Fruit fly (Drosophila melanogaster) whole organism, embryonic: ENCODE measurements around the gene CG42671.

Source experiments
- CG10267 ChIP-seq: fragments of 200-800 bp; sonication (Bioruptor generic); optimal IDR thresholded peaks from 2 replicates; lab custom pipeline; 2018; ENCODE audit warnings: missing biosample characterization, mild to moderate bottlenecking, missing genetic modification characterization, moderate library complexity
- CG10979 ChIP-seq: fragments of 200-800 bp; sonication (Bioruptor generic); optimal IDR thresholded peaks from 2 replicates; lab custom pipeline; 2018; ENCODE audit warnings: missing biosample characterization, mild to moderate bottlenecking, missing genetic modification characterization, moderate library complexity
- CG12071 ChIP-seq: fragments of 200-800 bp; sonication (Bioruptor generic); optimal IDR thresholded peaks from 3 replicates; lab custom pipeline; 2018; ENCODE audit warnings: missing biosample characterization, mild to moderate bottlenecking, missing genetic modification characterization
- CG12155 ChIP-seq: fragments of 200-800 bp; sonication (Bioruptor generic); optimal IDR thresholded peaks from 3 replicates; lab custom pipeline; 2016; ENCODE audit warnings: missing biosample characterization, missing genetic modification characterization
- CG14667 ChIP-seq: fragments of 200-800 bp; sonication (Bioruptor generic); IDR thresholded peaks from 2 replicates; pipeline ENCODE4 v1.3.6; 2022; ENCODE audit warnings: missing biosample characterization, missing genetic modification characterization
- CG17359 ChIP-seq: fragments of 200-800 bp; sonication (Bioruptor generic); optimal IDR thresholded peaks from 3 replicates; lab custom pipeline; 2018; ENCODE audit warnings: missing biosample characterization, mild to moderate bottlenecking, missing genetic modification characterization, moderate library complexity
- CG17385 ChIP-seq: fragments of 200-800 bp; sonication (Bioruptor generic); optimal IDR thresholded peaks from 3 replicates; lab custom pipeline; 2018; ENCODE audit warnings: missing biosample characterization, mild to moderate bottlenecking, missing genetic modification characterization
- CG18262 ChIP-seq: fragments of 200-800 bp; optimal IDR thresholded peaks from 3 replicates; lab custom pipeline; 2019; ENCODE audit warnings: missing biosample characterization, mild to moderate bottlenecking, missing genetic modification characterization, moderate library complexity
- CG18599 ChIP-seq: fragments of 200-800 bp; sonication (Bioruptor generic); optimal IDR thresholded peaks from 3 replicates; lab custom pipeline; 2017; ENCODE audit warnings: missing biosample characterization, missing genetic modification characterization, mild to moderate bottlenecking, moderate library complexity, missing genetic modification reagents
- CG2199 ChIP-seq: fragments of 200-800 bp; sonication (Bioruptor generic); IDR thresholded peaks from 3 replicates; pipeline ENCODE4 v1.3.6; 2022; ENCODE audit warnings: missing biosample characterization, missing genetic modification characterization
- CG2202 ChIP-seq: fragments of 200-800 bp; sonication (Bioruptor generic); optimal IDR thresholded peaks from 2 replicates; lab custom pipeline; 2018; ENCODE audit warnings: missing biosample characterization, mild to moderate bottlenecking, missing genetic modification characterization
- CG32532 ChIP-seq: fragments of 200-800 bp; sonication (Bioruptor generic); IDR thresholded peaks from 2 replicates; pipeline ENCODE4 v1.3.6; 2022; ENCODE audit warnings: missing biosample characterization, missing genetic modification characterization
- CG32767 ChIP-seq: fragments of 200-800 bp; sonication (Bioruptor generic); IDR thresholded peaks from 2 replicates; pipeline ENCODE4 v1.3.6; 2022; ENCODE audit warnings: missing biosample characterization, missing genetic modification characterization
- CG32772 ChIP-seq: fragments of 200-800 bp; sonication (Bioruptor generic); IDR thresholded peaks from 2 replicates; pipeline ENCODE4 v1.3.6; 2022; ENCODE audit warnings: missing biosample characterization, missing genetic modification characterization
- CG33557 ChIP-seq: fragments of 200-800 bp; sonication (Bioruptor generic); optimal IDR thresholded peaks from 2 replicates; lab custom pipeline; 2019; ENCODE audit warnings: missing biosample characterization, mild to moderate bottlenecking, missing genetic modification characterization, moderate library complexity
- CG7786 ChIP-seq: fragments of 200-800 bp; sonication (Bioruptor generic); optimal IDR thresholded peaks from 2 replicates; lab custom pipeline; 2016; ENCODE audit warnings: missing biosample characterization, missing genetic modification characterization
- CG7928 ChIP-seq: fragments of 200-800 bp; sonication (Bioruptor generic); optimal IDR thresholded peaks from 2 replicates; lab custom pipeline; 2017; ENCODE audit warnings: missing biosample characterization, mild to moderate bottlenecking, missing genetic modification characterization
- CG8944 ChIP-seq: fragments of 200-800 bp; sonication (Bioruptor generic); optimal IDR thresholded peaks from 3 replicates; lab custom pipeline; 2016; ENCODE audit warnings: missing biosample characterization, missing genetic modification characterization
- CkIIα-i1 ChIP-seq: fragments of 200-800 bp; sonication (Bioruptor generic); IDR thresholded peaks from 2 replicates; pipeline ENCODE4 v1.3.6; 2022; ENCODE audit warnings: missing biosample characterization, missing genetic modification characterization
- Dll ChIP-seq: fragments of 200-800 bp; sonication (Bioruptor generic); IDR thresholded peaks from 4 replicates; pipeline ENCODE4 v1.3.6; 2022; ENCODE audit warnings: missing biosample characterization, missing genetic modification characterization; ENCODE audit not compliant: partially characterized antibody
- Doc3 ChIP-seq: fragments of 200-800 bp; sonication (Bioruptor generic); IDR thresholded peaks from 3 replicates; pipeline ENCODE4 v1.3.6; 2022; ENCODE audit warnings: missing biosample characterization, missing genetic modification characterization; ENCODE audit not compliant: partially characterized antibody
- ERR ChIP-seq: fragments of 200-800 bp; sonication (Bioruptor generic); optimal IDR thresholded peaks from 2 replicates; lab custom pipeline; 2016; ENCODE audit warnings: missing biosample characterization, missing genetic modification characterization
- HmgD ChIP-seq: fragments of 200-800 bp; sonication (Bioruptor generic); optimal IDR thresholded peaks from 3 replicates; lab custom pipeline; 2016; ENCODE audit warnings: missing biosample characterization, missing genetic modification characterization
- Meics ChIP-seq: fragments of 200-800 bp; sonication (Bioruptor generic); optimal IDR thresholded peaks from 2 replicates; lab custom pipeline; 2017; ENCODE audit warnings: missing biosample characterization, mild to moderate bottlenecking, missing genetic modification characterization
- Oaz ChIP-seq: fragments of 200-800 bp; sonication (Bioruptor generic); IDR thresholded peaks from 2 replicates; pipeline ENCODE4 v1.3.6; 2022; ENCODE audit warnings: missing biosample characterization, missing genetic modification characterization
- Pdp1 ChIP-seq, 2 experiments: fragments of 200-800 bp; sonication (Bioruptor generic); optimal IDR thresholded peaks; 3 replicates each; lab custom pipeline; 2016; ENCODE audit warnings: missing biosample characterization in 2 of 2, missing genetic modification characterization in 2 of 2, mild to moderate bottlenecking in 1 of 2, moderate library complexity in 1 of 2
- Poxn ChIP-seq: fragments of 200-800 bp; sonication (Bioruptor generic); IDR thresholded peaks from 2 replicates; pipeline ENCODE4 v1.3.6; 2022; ENCODE audit warnings: missing biosample characterization, missing genetic modification characterization
- Sox102F ChIP-seq: fragments of 200-800 bp; sonication (Bioruptor generic); optimal IDR thresholded peaks from 2 replicates; lab custom pipeline; 2018; ENCODE audit warnings: missing biosample characterization, mild to moderate bottlenecking, missing genetic modification characterization, moderate library complexity
- Spps ChIP-seq: fragments of 200-800 bp; sonication (Bioruptor generic); optimal IDR thresholded peaks from 2 replicates; lab custom pipeline; 2018; ENCODE audit warnings: missing biosample characterization, mild to moderate bottlenecking, missing genetic modification characterization
- ab ChIP-seq: fragments of 200-800 bp; sonication (Bioruptor generic); optimal IDR thresholded peaks from 2 replicates; lab custom pipeline; 2016; ENCODE audit warnings: missing biosample characterization, missing genetic modification characterization
- chif ChIP-seq, 2 experiments: fragments of 200-800 bp; sonication (Bioruptor generic); optimal IDR thresholded peaks; 3 replicates each; lab custom pipeline; 2016; ENCODE audit warnings: missing biosample characterization in 2 of 2, missing genetic modification characterization in 2 of 2
- croc ChIP-seq: fragments of 200-800 bp; sonication (Bioruptor generic); conservative IDR thresholded peaks from 3 replicates; pipeline ENCODE4 v1.3.6; 2022; ENCODE audit warnings: missing biosample characterization, missing genetic modification characterization
- disco-r ChIP-seq: fragments of 200-800 bp; sonication (Bioruptor generic); optimal IDR thresholded peaks from 2 replicates; lab custom pipeline; 2016; ENCODE audit warnings: missing biosample characterization, missing genetic modification characterization
- dmrt11E ChIP-seq: fragments of 200-800 bp; sonication (Bioruptor generic); optimal IDR thresholded peaks from 3 replicates; lab custom pipeline; 2018; ENCODE audit warnings: missing biosample characterization, mild to moderate bottlenecking, missing genetic modification characterization, moderate library complexity
- emc ChIP-seq: fragments of 200-800 bp; sonication (Bioruptor generic); optimal IDR thresholded peaks from 2 replicates; lab custom pipeline; 2016; ENCODE audit warnings: missing biosample characterization, missing genetic modification characterization
- exex ChIP-seq: fragments of 200-800 bp; sonication (Bioruptor generic); optimal IDR thresholded peaks from 4 replicates; lab custom pipeline; 2018; ENCODE audit warnings: missing biosample characterization, mild to moderate bottlenecking, missing genetic modification characterization, moderate library complexity
- grau ChIP-seq: fragments of 200-800 bp; optimal IDR thresholded peaks from 3 replicates; lab custom pipeline; 2019; ENCODE audit warnings: missing biosample characterization, mild to moderate bottlenecking, missing genetic modification characterization, moderate library complexity
- ham ChIP-seq: fragments of 200-800 bp; sonication (Bioruptor generic); IDR thresholded peaks from 2 replicates; pipeline ENCODE4 v1.3.6; 2022; ENCODE audit warnings: missing biosample characterization, missing genetic modification characterization
- hkb ChIP-seq, 2 experiments: fragments of 200-800 bp in 1 of 2; fragments of >200 bp in 1 of 2; sonication (Bioruptor generic) in 1 of 2; IDR thresholded peaks in 1 of 2; optimal IDR thresholded peaks in 1 of 2; 2 replicates each; pipeline versions ENCODE4 v1.3.6 to Lab custom; 2017 to 2022; ENCODE audit warnings: missing biosample characterization in 1 of 2, missing genetic modification characterization in 1 of 2
- psq ChIP-seq: fragments of 200-800 bp; sonication (Bioruptor generic); optimal IDR thresholded peaks from 2 replicates; lab custom pipeline; 2017; ENCODE audit warnings: missing biosample characterization, missing genetic modification characterization
- ro ChIP-seq: fragments of 200-800 bp; sonication (Bioruptor generic); IDR thresholded peaks from 2 replicates; pipeline ENCODE4 v1.3.6; 2022; ENCODE audit warnings: missing biosample characterization, missing genetic modification characterization
- salm ChIP-seq: fragments of 200-800 bp; sonication (Bioruptor generic); optimal IDR thresholded peaks from 2 replicates; lab custom pipeline; 2018; ENCODE audit warnings: missing biosample characterization, mild to moderate bottlenecking, missing genetic modification characterization
- sc ChIP-seq, 3 experiments: fragments of >200 bp in 2 of 3; fragments of 200-800 bp in 1 of 3; sonication (Bioruptor generic) in 1 of 3; optimal IDR thresholded peaks; 2 replicates in 2 of 3; 3 replicates in 1 of 3; lab custom pipeline; 2017; ENCODE audit warnings: mild to moderate bottlenecking in 1 of 3, missing biosample characterization in 1 of 3, missing genetic modification characterization in 1 of 3, missing genetic modification reagents in 1 of 3
- sima ChIP-seq: fragments of 200-800 bp; sonication (Bioruptor generic); optimal IDR thresholded peaks from 2 replicates; lab custom pipeline; 2016; ENCODE audit warnings: missing biosample characterization, missing genetic modification characterization
- stwl ChIP-seq: fragments of 200-800 bp; sonication (Bioruptor generic); optimal IDR thresholded peaks from 3 replicates; lab custom pipeline; 2018; ENCODE audit warnings: missing biosample characterization, mild to moderate bottlenecking, missing genetic modification characterization, moderate library complexity
- tin ChIP-seq: fragments of 200-800 bp; sonication (Bioruptor generic); optimal IDR thresholded peaks from 3 replicates; lab custom pipeline; 2016; ENCODE audit warnings: missing biosample characterization, missing genetic modification characterization
- unpg ChIP-seq: fragments of 200-800 bp; sonication (Bioruptor generic); optimal IDR thresholded peaks from 3 replicates; lab custom pipeline; 2018; ENCODE audit warnings: missing biosample characterization, mild to moderate bottlenecking, missing genetic modification characterization, moderate library complexity
- vvl ChIP-seq: fragments of 200-800 bp; sonication (Bioruptor generic); IDR thresholded peaks from 2 replicates; pipeline ENCODE4 v1.3.6; 2022; ENCODE audit warnings: missing biosample characterization, missing genetic modification characterization
- zfh1 ChIP-seq: fragments of 200-800 bp; sonication (Bioruptor generic); IDR thresholded peaks from 3 replicates; pipeline ENCODE4 v1.3.6; 2022; ENCODE audit warnings: missing biosample characterization, missing genetic modification characterization

CG42671 gene

dm6 chr3L:11260275-11260734, 46.0 kb downstream of the CG42671 start (continued):
- TF ChIP-seq emc (GFP tag; lab: Kevin White, UChicago) (peak; percentile 42), CG14667 (GFP tag; lab: Robert Waterston, UW) (peak; percentile 50), CG10267 (peak; percentile 65), Dll (GFP tag; lab: Robert Waterston, UW) (no peak), ab (GFP tag; lab: Kevin White, UChicago) (peak; percentile 47), CG17385 (peak; percentile 76), vvl (GFP tag; lab: Robert Waterston, UW) (peak; percentile 71), stwl (tag; lab: Kevin White, UChicago) (no peak), CG7786 (GFP tag; lab: Kevin White, UChicago) (peak; percentile 54), ham (GFP tag; lab: Robert Waterston, UW) (peak; percentile 59; the same call in 1 of the 2 replicates), Oaz (peak; percentile 59; the same call in 1 of the 2 replicates), CG7928 (GFP tag; lab: Kevin White, UChicago) (no peak), CG32532 (GFP tag; lab: Robert Waterston, UW) (peak; percentile 80), grau (peak; percentile 85), croc (peak; percentile 71), CG32772 (GFP tag; lab: Robert Waterston, UW) (peak; percentile 61), zfh1 (GFP tag; lab: Robert Waterston, UW) (peak; percentile 76), ro (GFP tag; lab: Robert Waterston, UW) (peak; percentile 48; the same call in 1 of the 2 replicates), salm (tag; lab: Kevin White, UChicago) (peak; percentile 30), Sox102F (peak; percentile 77), unpg (GFP tag; lab: Kevin White, UChicago) (peak; percentile 67), CG10979 (tag; lab: Kevin White, UChicago) (peak; percentile 72), CG8944 (GFP tag; lab: Kevin White, UChicago) (peak; percentile 61), Poxn (peak; percentile 43), HmgD (GFP tag; lab: Kevin White, UChicago) (peak; percentile 40), disco-r (GFP tag; lab: Kevin White, UChicago) (peak; percentile 55), sc (optimal IDR thresholded peaks at IDR 0.05; lab: Kevin White, UChicago) (no peak), sc (GFP tag; optimal IDR thresholded peaks at IDR 0.05; lab: Kevin White, UChicago) (peak; percentile 65), CG2199 (peak; percentile 82), CG12071 (GFP tag; lab: Kevin White, UChicago) (peak; percentile 57), Doc3 (GFP tag; lab: Robert Waterston, UW) (no peak), Pdp1 (GFP tag; optimal IDR thresholded peaks at IDR 0.05; lab: Kevin White, UChicago) (peak; percentile 65 to 82), CG18599 (GFP tag; lab: Kevin White, UChicago) (peak; percentile 74), ERR (GFP tag; lab: Kevin White, UChicago) (peak; percentile 36), chif (GFP tag; optimal IDR thresholded peaks at IDR 0.05; lab: Kevin White, UChicago) (peak; percentile 76 to 80), hkb (optimal IDR thresholded peaks at IDR 0.05; lab: Kevin White, UChicago) (no peak), hkb (GFP tag; IDR thresholded peaks at IDR 0.05; lab: Robert Waterston, UW) (peak; percentile 66; the same call in 1 of the 2 replicates), tin (GFP tag; lab: Kevin White, UChicago) (peak; percentile 59), CG32767 (peak; percentile 88), exex (tag; lab: Kevin White, UChicago) (no peak), dmrt11E (tag; lab: Kevin White, UChicago) (peak; percentile 79), Meics (GFP tag; lab: Kevin White, UChicago) (peak; percentile 77), Spps (tag; lab: Kevin White, UChicago) (peak; percentile 56), sima (GFP tag; lab: Kevin White, UChicago) (no peak), CkIIα-i1 (GFP tag; lab: Robert Waterston, UW) (no peak), CG12155 (GFP tag; lab: Kevin White, UChicago) (peak; percentile 80), CG17359 (tag; lab: Kevin White, UChicago) (peak; percentile 69), psq (GFP tag; lab: Kevin White, UChicago) (peak; percentile 45), CG2202 (tag; lab: Kevin White, UChicago) (peak; percentile 46), CG18262 (tag; lab: Kevin White, UChicago) (peak; percentile 82), CG33557 (GFP tag; lab: Kevin White, UChicago) (peak; percentile 41)
